Fruit fly (Drosophila melanogaster): Measurements from ENCODE around the gene CG14104.

dm6 chr3L:19834143-19834794 lies 27.3 kb upstream of the CG14104 start, which contains the start of the genes trc and CG32221:
- TF ChIP-seq CTCF (optimal IDR thresholded peaks at IDR 0.05) (no peak), CG8478 (optimal IDR thresholded peaks at IDR 0.05) (no peak)
